Worm (Caenorhabditis elegans) whole organism, midembryonic: Measurements from ENCODE around the gene gbf-1.

Experiments
- T22C8.4 ChIP-seq: fragments of 200-800 bp; sonication (Bioruptor generic); IDR thresholded peaks from 2 replicates; pipeline ENCODE4 v1.3.6; 2022; ENCODE audit warnings: missing genetic modification characterization, missing compliant biosample characterization
- cog-1 ChIP-seq: sonication (generic microtip); optimal IDR thresholded peaks from 2 replicates; lab custom pipeline; 2016; ENCODE audit warnings: missing genetic modification characterization, missing compliant biosample characterization
- flt-1 ChIP-seq: fragments of 200-800 bp; sonication (Bioruptor generic); IDR thresholded peaks from 2 replicates; pipeline ENCODE4 v1.3.6; 2022; ENCODE audit warnings: missing genetic modification characterization, missing compliant biosample characterization
- ztf-29 ChIP-seq: fragments of 200-800 bp; sonication (Bioruptor generic); IDR thresholded peaks from 2 replicates; pipeline ENCODE4 v1.3.6; 2022; ENCODE audit warnings: missing genetic modification reagents, missing genetic modification characterization, missing compliant biosample characterization

DNA sequence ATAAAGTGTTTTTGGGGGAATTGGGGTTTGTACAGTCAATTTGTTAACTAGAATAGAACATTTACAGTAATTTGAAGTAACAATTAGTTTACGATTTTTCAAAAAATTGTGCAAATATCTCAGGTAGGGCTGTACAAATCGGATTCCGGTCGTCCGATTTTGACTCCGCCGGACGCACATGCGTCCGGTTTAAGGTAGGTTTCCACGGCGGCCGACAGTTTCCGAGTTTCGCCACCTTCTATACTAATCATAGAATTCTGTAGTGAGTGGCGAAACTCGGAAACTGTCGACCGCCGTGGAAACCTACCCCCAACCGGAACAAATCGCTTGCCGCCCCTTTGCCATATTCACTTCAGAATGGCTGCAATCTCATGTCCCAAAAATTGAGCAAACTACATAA lies 16.0 kb upstream of the gbf-1 start:
- TF ChIP-seq cog-1 (tag; lab: Kevin White, UChicago) (no peak), flt-1 (no peak), T22C8.4 (GFP tag; lab: Robert Waterston, UW) (no peak), ztf-29 (GFP tag; lab: Robert Waterston, UW) (no peak)
